Worm (Caenorhabditis elegans) whole organism, L1 larva: ENCODE data around the gene str-236.

Source experiments
- fkh-10 ChIP-seq: sonication (generic microtip); optimal IDR thresholded peaks from 2 replicates; lab custom pipeline; 2017; ENCODE audit warnings: missing biosample characterization, missing genetic modification reagents, missing genetic modification characterization
- grh-1 ChIP-seq: fragments of 200-800 bp; sonication (Bioruptor generic); IDR thresholded peaks from 2 replicates; pipeline ENCODE4 v1.3.6; 2022; ENCODE audit warnings: missing genetic modification reagents, missing genetic modification characterization, missing compliant biosample characterization
- isw-1 ChIP-seq: fragments of 200-800 bp; sonication (Bioruptor generic); IDR thresholded peaks from 2 replicates; pipeline ENCODE4 v1.3.6; 2022; ENCODE audit warnings: missing genetic modification characterization, missing compliant biosample characterization
- mdl-1 ChIP-seq, 2 experiments: fragments of 150-350 bp; optimal IDR thresholded peaks; 2 replicates each; lab custom pipeline; 2014 to 2017; ENCODE audit warnings: missing biosample characterization in 2 of 2, missing genetic modification characterization in 2 of 2, inconsistent platforms in 1 of 2
- nhr-77 ChIP-seq: fragments of 150-350 bp; optimal IDR thresholded peaks from 2 replicates; lab custom pipeline; 2014; ENCODE audit warnings: missing biosample characterization, missing genetic modification characterization
- tlp-1 ChIP-seq: fragments of 150-350 bp; optimal IDR thresholded peaks from 2 replicates; lab custom pipeline; 2014; ENCODE audit warnings: missing biosample characterization, missing genetic modification characterization

DNA sequence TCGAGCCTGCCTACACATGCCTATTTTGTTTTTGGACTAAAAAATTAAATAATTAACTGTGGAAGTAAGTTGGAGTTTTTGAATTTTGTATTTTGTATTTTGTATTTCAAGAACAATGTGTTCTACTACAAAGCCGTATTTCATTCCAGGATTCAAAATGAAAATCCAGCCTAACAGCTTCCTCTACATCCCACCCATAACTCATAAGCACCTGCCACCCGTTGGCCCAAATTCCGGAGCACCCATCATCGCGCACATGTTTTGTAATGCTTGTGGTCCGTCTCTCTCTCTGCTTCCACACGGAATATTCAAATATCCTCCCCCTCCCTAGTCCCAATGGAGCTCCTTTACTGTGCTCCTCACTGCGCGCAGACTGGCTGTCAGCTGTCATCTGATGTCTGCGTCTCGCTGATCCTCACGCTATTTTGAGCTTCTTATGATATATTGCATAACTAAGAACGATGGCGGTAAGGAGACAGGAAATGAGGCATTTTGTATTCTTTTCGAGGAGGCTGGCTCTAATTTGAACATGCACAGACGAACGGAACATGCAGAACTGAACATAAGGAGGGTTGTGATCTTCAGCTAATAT, 47.7 kb upstream of the str-236 start:
- TF ChIP-seq isw-1 (GFP tag; lab: Robert Waterston, UW) (no peak), grh-1 (GFP tag; lab: Robert Waterston, UW) (no peak), nhr-77 (no peak), mdl-1 (tag; optimal IDR thresholded peaks at IDR 0.05; lab: Kevin White, UChicago) (no peak), tlp-1 (tag; lab: Kevin White, UChicago) (no peak), fkh-10 (GFP tag; lab: Kevin White, UChicago) (no peak)
